Fruit fly (Drosophila melanogaster) whole organism: ENCODE results near the gene mRpL48.

Source experiments
- CG8478 ChIP-seq: fragments of >200 bp; optimal IDR thresholded peaks from 2 replicates; lab custom pipeline; 2018; ENCODE audit warnings: inconsistent platforms
- Dll ChIP-seq: fragments of >200 bp; optimal IDR thresholded peaks from 2 replicates; lab custom pipeline; 2017
- EcR ChIP-seq, 2 experiments: fragments of >200 bp; optimal IDR thresholded peaks; 2 replicates each; lab custom pipeline; 2017; ENCODE audit warnings: missing biosample characterization in 2 of 2, missing genetic modification characterization in 2 of 2, missing genetic modification reagents in 2 of 2
- pan ChIP-seq: fragments of >200 bp; optimal IDR thresholded peaks from 2 replicates; lab custom pipeline; 2017
- psq ChIP-seq: fragments of >200 bp; optimal IDR thresholded peaks from 2 replicates; lab custom pipeline; 2017
- usp ChIP-seq: fragments of >200 bp; optimal IDR thresholded peaks from 2 replicates; lab custom pipeline; 2017; ENCODE audit warnings: missing biosample characterization, missing genetic modification characterization, mixed read lengths

dm6 chr2L:1668616-1669020 is 41.6 kb upstream of the mRpL48 start:
- no peak for TF ChIP-seq Dll (lab: Kevin White, UChicago)
- no peak for TF ChIP-seq psq (lab: Kevin White, UChicago)
- no peak for TF ChIP-seq CG8478
- TF ChIP-seq pan = no peak
- no peak for TF ChIP-seq usp (GFP tag; lab: Kevin White, UChicago)
- no peak for TF ChIP-seq EcR (GFP tag; optimal IDR thresholded peaks at IDR 0.05; lab: Kevin White, UChicago)
